Fruit fly (Drosophila melanogaster) whole organism, prepupa: ENCODE data around the gene Snx27.

Experiments used
- Blimp-1 ChIP-seq: fragments of 200-800 bp; sonication (Bioruptor generic); optimal IDR thresholded peaks from 3 replicates; lab custom pipeline; 2017; ENCODE audit warnings: missing biosample characterization, missing genetic modification characterization, mild to moderate bottlenecking, moderate library complexity, missing genetic modification reagents
- CG11294 ChIP-seq: fragments of 200-800 bp; sonication (Bioruptor generic); IDR thresholded peaks from 2 replicates; pipeline ENCODE4 v1.3.6; 2022; ENCODE audit warnings: missing biosample characterization, missing genetic modification characterization
- CG11902 ChIP-seq: fragments of 200-800 bp; sonication (Bioruptor generic); optimal IDR thresholded peaks from 3 replicates; lab custom pipeline; 2016; ENCODE audit warnings: missing biosample characterization, missing genetic modification characterization
- CG15336 ChIP-seq: fragments of 200-800 bp; sonication (Bioruptor generic); IDR thresholded peaks from 2 replicates; pipeline ENCODE4 v1.3.6; 2022; ENCODE audit warnings: missing biosample characterization, missing genetic modification characterization
- CG1621 ChIP-seq: fragments of 200-800 bp; sonication (Bioruptor generic); optimal IDR thresholded peaks from 3 replicates; lab custom pipeline; 2018; ENCODE audit warnings: missing biosample characterization, mild to moderate bottlenecking, missing genetic modification characterization
- CG16779 ChIP-seq: fragments of 200-800 bp; sonication (Bioruptor generic); optimal IDR thresholded peaks from 3 replicates; lab custom pipeline; 2017; ENCODE audit warnings: missing biosample characterization, mild to moderate bottlenecking, missing genetic modification characterization
- CG31627 ChIP-seq: fragments of 200-800 bp; sonication (Bioruptor generic); optimal IDR thresholded peaks from 3 replicates; lab custom pipeline; 2016; ENCODE audit warnings: missing biosample characterization, missing genetic modification characterization
- CG3919 ChIP-seq: fragments of 200-800 bp; sonication (Bioruptor generic); optimal IDR thresholded peaks from 3 replicates; lab custom pipeline; 2016; ENCODE audit warnings: missing biosample characterization, missing genetic modification characterization
- CG4318 ChIP-seq: fragments of 200-800 bp; sonication (Bioruptor generic); optimal IDR thresholded peaks from 3 replicates; lab custom pipeline; 2017; ENCODE audit warnings: missing biosample characterization, mild to moderate bottlenecking, missing genetic modification characterization
- CG6163 ChIP-seq: fragments of 200-800 bp; sonication (Bioruptor generic); IDR thresholded peaks from 3 replicates; pipeline ENCODE4 v1.3.6; 2022; ENCODE audit warnings: missing biosample characterization, missing genetic modification characterization
- CG6792 ChIP-seq: fragments of 200-800 bp; sonication (Bioruptor generic); optimal IDR thresholded peaks from 3 replicates; lab custom pipeline; 2016; ENCODE audit warnings: missing biosample characterization, missing genetic modification characterization
- CG6854 ChIP-seq: fragments of 200-800 bp; sonication (Bioruptor generic); optimal IDR thresholded peaks from 2 replicates; lab custom pipeline; 2017; ENCODE audit warnings: missing biosample characterization, mild to moderate bottlenecking, missing genetic modification characterization
- CG7368 ChIP-seq: fragments of 200-800 bp; sonication (Bioruptor generic); optimal IDR thresholded peaks from 3 replicates; lab custom pipeline; 2016; ENCODE audit warnings: missing biosample characterization, missing genetic modification characterization
- CG8119 ChIP-seq: fragments of 200-800 bp; sonication (Bioruptor generic); IDR thresholded peaks from 3 replicates; pipeline ENCODE4 v1.3.6; 2022; ENCODE audit warnings: missing biosample characterization, missing genetic modification characterization
- CG8319 ChIP-seq: fragments of 200-800 bp; sonication (Bioruptor generic); optimal IDR thresholded peaks from 3 replicates; lab custom pipeline; 2016; ENCODE audit warnings: missing biosample characterization, missing genetic modification characterization
- CG8632 ChIP-seq: fragments of 200-800 bp; sonication (Bioruptor generic); optimal IDR thresholded peaks from 3 replicates; lab custom pipeline; 2016; ENCODE audit warnings: missing biosample characterization, missing genetic modification characterization
- CG9139 ChIP-seq: fragments of 200-800 bp; sonication (Bioruptor generic); optimal IDR thresholded peaks from 3 replicates; lab custom pipeline; 2017; ENCODE audit warnings: missing biosample characterization, mild to moderate bottlenecking, missing genetic modification characterization
- Eip75B ChIP-seq: fragments of 200-800 bp; sonication (Bioruptor generic); optimal IDR thresholded peaks from 3 replicates; lab custom pipeline; 2016; ENCODE audit warnings: missing biosample characterization, missing genetic modification characterization
- Eip78C ChIP-seq: fragments of 200-800 bp; sonication (Bioruptor generic); peaks from one replicate; lab custom pipeline; 2016; ENCODE audit warnings: missing biosample characterization, missing genetic modification characterization
- Ets21C ChIP-seq: fragments of 200-800 bp; sonication (Bioruptor generic); optimal IDR thresholded peaks from 3 replicates; lab custom pipeline; 2016; ENCODE audit warnings: missing biosample characterization, missing genetic modification characterization
- Ets96B ChIP-seq: fragments of 200-800 bp; optimal IDR thresholded peaks from 2 replicates; lab custom pipeline; 2019; ENCODE audit warnings: missing biosample characterization, mild to moderate bottlenecking, missing genetic modification characterization, moderate library complexity
- Gug ChIP-seq: fragments of 200-800 bp; sonication (Bioruptor generic); IDR thresholded peaks from 2 replicates; pipeline ENCODE4 v1.3.6; 2022; ENCODE audit warnings: missing biosample characterization, missing genetic modification characterization
- Hr38 ChIP-seq: sonication (Bioruptor generic); optimal IDR thresholded peaks from 2 replicates; lab custom pipeline; 2016; ENCODE audit warnings: missing biosample characterization, missing genetic modification characterization
- Hr39 ChIP-seq: fragments of 200-800 bp; sonication (Bioruptor generic); optimal IDR thresholded peaks from 2 replicates; lab custom pipeline; 2016; ENCODE audit warnings: missing biosample characterization, missing genetic modification characterization
- Hr4 ChIP-seq: fragments of 200-800 bp; sonication (Bioruptor generic); optimal IDR thresholded peaks from 3 replicates; lab custom pipeline; 2016; ENCODE audit warnings: missing biosample characterization, missing genetic modification characterization
- Lpt ChIP-seq: fragments of 200-800 bp; sonication (Bioruptor generic); optimal IDR thresholded peaks from 3 replicates; lab custom pipeline; 2016; ENCODE audit warnings: missing biosample characterization, missing genetic modification characterization
- OdsH ChIP-seq: fragments of 200-800 bp; sonication (Bioruptor generic); optimal IDR thresholded peaks from 3 replicates; lab custom pipeline; 2016; ENCODE audit warnings: missing biosample characterization, missing genetic modification characterization
- Smox ChIP-seq: fragments of 200-800 bp; sonication (Bioruptor generic); optimal IDR thresholded peaks from 3 replicates; lab custom pipeline; 2016; ENCODE audit warnings: missing biosample characterization, missing genetic modification characterization
- Sox102F ChIP-seq: fragments of 200-800 bp; sonication (Bioruptor generic); optimal IDR thresholded peaks from 2 replicates; lab custom pipeline; 2016; ENCODE audit warnings: missing biosample characterization, mild to moderate bottlenecking, missing genetic modification characterization
- Sox14 ChIP-seq: fragments of 200-800 bp; sonication (Bioruptor generic); optimal IDR thresholded peaks from 3 replicates; lab custom pipeline; 2016; ENCODE audit warnings: missing biosample characterization, missing genetic modification characterization
- Sox15 ChIP-seq: fragments of 200-800 bp; sonication (Bioruptor generic); optimal IDR thresholded peaks from 3 replicates; lab custom pipeline; 2016; ENCODE audit warnings: missing biosample characterization, missing genetic modification characterization
- achi ChIP-seq: fragments of 200-800 bp; sonication (Bioruptor generic); optimal IDR thresholded peaks from 3 replicates; lab custom pipeline; 2016; ENCODE audit warnings: missing biosample characterization, missing genetic modification characterization
- acj6 ChIP-seq: fragments of 200-800 bp; sonication (Bioruptor generic); optimal IDR thresholded peaks from 3 replicates; lab custom pipeline; 2016; ENCODE audit warnings: missing biosample characterization, missing genetic modification characterization
- cyc ChIP-seq: fragments of 200-800 bp; sonication (Bioruptor generic); optimal IDR thresholded peaks from 3 replicates; lab custom pipeline; 2016; ENCODE audit warnings: missing biosample characterization, missing genetic modification characterization
- dac ChIP-seq: fragments of 200-800 bp; sonication (Bioruptor generic); optimal IDR thresholded peaks from 2 replicates; lab custom pipeline; 2017; ENCODE audit warnings: missing biosample characterization, mild to moderate bottlenecking, missing genetic modification characterization
- dsx ChIP-seq: fragments of 200-800 bp; optimal IDR thresholded peaks from 3 replicates; lab custom pipeline; 2019; ENCODE audit warnings: missing biosample characterization, mild to moderate bottlenecking, missing genetic modification characterization, moderate library complexity; ENCODE audit not compliant: poor library complexity, severe bottlenecking
- eg ChIP-seq: fragments of 200-800 bp; sonication (Bioruptor generic); IDR thresholded peaks from 3 replicates; pipeline ENCODE4 v1.3.6; 2022; ENCODE audit warnings: missing biosample characterization, missing genetic modification characterization
- esn ChIP-seq: fragments of 200-800 bp; sonication (Bioruptor generic); optimal IDR thresholded peaks from 2 replicates; lab custom pipeline; 2016; ENCODE audit warnings: missing biosample characterization, mild to moderate bottlenecking, missing genetic modification characterization, moderate library complexity
- fd85E ChIP-seq: fragments of 200-800 bp; sonication (Bioruptor generic); optimal IDR thresholded peaks from 3 replicates; lab custom pipeline; 2016; ENCODE audit warnings: missing biosample characterization, missing genetic modification characterization
- fkh ChIP-seq: fragments of 200-800 bp; sonication (Bioruptor generic); optimal IDR thresholded peaks from 3 replicates; lab custom pipeline; 2017; ENCODE audit warnings: missing biosample characterization, mild to moderate bottlenecking, missing genetic modification characterization, moderate library complexity
- net ChIP-seq: fragments of 200-800 bp; sonication (Bioruptor generic); optimal IDR thresholded peaks from 3 replicates; lab custom pipeline; 2016; ENCODE audit warnings: missing biosample characterization, missing genetic modification characterization
- pdm3 ChIP-seq: fragments of 200-800 bp; sonication (Bioruptor generic); optimal IDR thresholded peaks from 3 replicates; lab custom pipeline; 2016; ENCODE audit warnings: missing biosample characterization, missing genetic modification characterization
- spab ChIP-seq: fragments of 200-800 bp; sonication (Bioruptor generic); optimal IDR thresholded peaks from 2 replicates; lab custom pipeline; 2017; ENCODE audit warnings: missing biosample characterization, mild to moderate bottlenecking, missing genetic modification characterization, missing genetic modification reagents
- ss ChIP-seq, 2 experiments: fragments of 200-800 bp; sonication (Bioruptor generic); optimal IDR thresholded peaks; 2 replicates in 1 of 2; 3 replicates in 1 of 2; lab custom pipeline; 2017 to 2018; ENCODE audit warnings: mild to moderate bottlenecking in 2 of 2, missing biosample characterization in 2 of 2, missing genetic modification characterization in 2 of 2, moderate library complexity in 1 of 2
- svp ChIP-seq: fragments of 200-800 bp; sonication (Bioruptor generic); peaks from one replicate; lab custom pipeline; 2016; ENCODE audit warnings: missing biosample characterization, missing genetic modification characterization
- vri ChIP-seq: fragments of 200-800 bp; sonication (Bioruptor generic); optimal IDR thresholded peaks from 3 replicates; lab custom pipeline; 2016; ENCODE audit warnings: missing biosample characterization, mild to moderate bottlenecking, missing genetic modification characterization

The Snx27 gene

dm6 chrX:5786559-5786958 is 48.7 kb upstream of the Snx27 start (continued):
- TF ChIP-seq pdm3 (GFP tag; lab: Kevin White, UChicago) (peak; percentile 82), spab (no peak), CG6792 (GFP tag; lab: Kevin White, UChicago) (peak; percentile 78), Eip75B (GFP tag; lab: Kevin White, UChicago) (peak; percentile 64), CG1621 (tag; lab: Kevin White, UChicago) (no peak), CG11902 (GFP tag; lab: Kevin White, UChicago) (no peak), Hr39 (GFP tag; lab: Kevin White, UChicago) (peak; percentile 58), dsx (GFP tag; lab: Kevin White, UChicago) (no peak), CG31627 (GFP tag; lab: Kevin White, UChicago) (peak; percentile 54), Smox (GFP tag; lab: Kevin White, UChicago) (peak; percentile 71), Sox102F (GFP tag; lab: Kevin White, UChicago) (peak; percentile 78), Sox15 (GFP tag; lab: Kevin White, UChicago) (peak; percentile 32), Hr4 (GFP tag; lab: Kevin White, UChicago) (peak; percentile 88), Gug (GFP tag; lab: Robert Waterston, UW) (peak; percentile 63), Hr38 (no peak), Ets96B (tag; lab: Kevin White, UChicago) (no peak), eg (GFP tag; lab: Robert Waterston, UW) (peak; percentile 75; the same call in 2 of the 3 replicates), CG15336 (peak; percentile 93), acj6 (GFP tag; lab: Kevin White, UChicago) (peak; percentile 70), vri (GFP tag; lab: Kevin White, UChicago) (peak; percentile 72), CG11294 (GFP tag; lab: Robert Waterston, UW) (peak; percentile 71), CG8319 (GFP tag; lab: Kevin White, UChicago) (no peak), svp (peak; percentile 71), dac (GFP tag; lab: Kevin White, UChicago) (peak; percentile 62), CG8119 (GFP tag; lab: Robert Waterston, UW) (peak; percentile 93), Lpt (GFP tag; lab: Kevin White, UChicago) (peak; percentile 82), Eip78C (peak; percentile 89), fd85E (no peak), CG3919 (no peak), CG16779 (no peak), esn (GFP tag; lab: Kevin White, UChicago) (peak; percentile 77), fkh (GFP tag; lab: Kevin White, UChicago) (no peak), achi (peak; percentile 79), Ets21C (GFP tag; lab: Kevin White, UChicago) (peak; percentile 4), net (GFP tag; lab: Kevin White, UChicago) (peak; percentile 78)

dm6 chrX:5783260-5784040 is 45.6 kb upstream of the Snx27 start:
- peak; percentile 74 for TF ChIP-seq CG4318 (GFP tag; lab: Kevin White, UChicago)
- TF ChIP-seq fkh (GFP tag; lab: Kevin White, UChicago) = no peak
- peak; percentile 73 for TF ChIP-seq acj6 (GFP tag; lab: Kevin White, UChicago)
- TF ChIP-seq Blimp-1 (GFP tag; lab: Kevin White, UChicago) = peak; percentile 82
- TF ChIP-seq Sox14 (GFP tag; lab: Kevin White, UChicago) = peak; percentile 69
- TF ChIP-seq CG15336 = peak; percentile 74
- peak; percentile 54 for TF ChIP-seq net (GFP tag; lab: Kevin White, UChicago)
- TF ChIP-seq CG31627 (GFP tag; lab: Kevin White, UChicago) = peak; percentile 69
- no peak for TF ChIP-seq Hr38
- peak; percentile 64 for TF ChIP-seq CG8632
- TF ChIP-seq CG6854 = peak; percentile 20
- peak; percentile 11 for TF ChIP-seq CG11902 (GFP tag; lab: Kevin White, UChicago)
- no peak for TF ChIP-seq CG9139 (GFP tag; lab: Kevin White, UChicago)
- TF ChIP-seq CG11294 (GFP tag; lab: Robert Waterston, UW) = no peak
- TF ChIP-seq vri (GFP tag; lab: Kevin White, UChicago) = peak; percentile 80
- peak; percentile 79 for TF ChIP-seq CG6792 (GFP tag; lab: Kevin White, UChicago)
- TF ChIP-seq Sox15 (GFP tag; lab: Kevin White, UChicago) = peak; percentile 50
- TF ChIP-seq Eip75B (GFP tag; lab: Kevin White, UChicago) = peak; percentile 58
- TF ChIP-seq Hr4 (GFP tag; lab: Kevin White, UChicago) = peak; percentile 78
- peak; percentile 12 for TF ChIP-seq CG7368 (GFP tag; lab: Kevin White, UChicago)
- TF ChIP-seq esn (GFP tag; lab: Kevin White, UChicago) = peak; percentile 84
- peak; percentile 28 for TF ChIP-seq CG1621 (tag; lab: Kevin White, UChicago)
- TF ChIP-seq cyc (GFP tag; lab: Kevin White, UChicago) = peak; percentile 46
- TF ChIP-seq CG8319 (GFP tag; lab: Kevin White, UChicago) = peak; percentile 23
- TF ChIP-seq CG6163 (GFP tag; lab: Robert Waterston, UW) = peak; percentile 72; the same call in 2 of the 3 replicates
- peak; percentile 74 for TF ChIP-seq pdm3 (GFP tag; lab: Kevin White, UChicago)
- peak; percentile 89 for TF ChIP-seq svp
- TF ChIP-seq CG8119 (GFP tag; lab: Robert Waterston, UW) = peak; percentile 85
- TF ChIP-seq OdsH (GFP tag; lab: Kevin White, UChicago) = peak; percentile 70
- TF ChIP-seq ss (GFP tag; optimal IDR thresholded peaks at IDR 0.05; lab: Kevin White, UChicago) = peak; percentile 14 to 19
- peak; percentile 66 for TF ChIP-seq Lpt (GFP tag; lab: Kevin White, UChicago)
